Fruit fly (Drosophila melanogaster) Kc167 (cell line): ENCODE measurements around the gene CG10555.

Experiments used
- Sin3A ChIP-seq: fragments of >200 bp; optimal IDR thresholded peaks from 2 replicates; lab custom pipeline; 2018; ENCODE audit warnings: missing external identifiers
- insv ChIP-seq: fragments of >200 bp; optimal IDR thresholded peaks from 3 replicates; lab custom pipeline; 2018; ENCODE audit warnings: missing external identifiers

DNA sequence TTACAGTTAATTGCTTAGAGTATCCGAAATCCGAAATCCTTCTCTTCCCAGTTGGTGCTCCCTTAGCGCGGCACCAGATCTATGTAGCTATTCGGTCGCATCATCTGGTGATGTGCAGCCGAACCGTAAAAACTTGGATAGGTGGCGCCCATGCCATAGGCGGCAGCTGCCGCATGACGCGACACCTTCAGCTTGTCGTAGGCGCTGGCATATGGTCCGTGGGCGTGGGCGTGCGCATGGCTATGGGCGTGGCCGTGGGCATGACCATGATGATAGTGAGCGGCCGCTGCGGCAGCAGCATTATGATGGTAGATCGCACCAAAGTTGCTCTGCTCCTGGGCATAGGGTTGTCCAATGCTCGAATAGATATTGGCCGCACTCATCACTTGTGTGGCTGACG is 49.4 kb downstream of the CG10555 start:
- no peak for TF ChIP-seq insv (lab: Kevin White, UChicago)
- no peak for TF ChIP-seq Sin3A
